Fruit fly (Drosophila melanogaster): ENCODE results near the gene wnd.

DNA sequence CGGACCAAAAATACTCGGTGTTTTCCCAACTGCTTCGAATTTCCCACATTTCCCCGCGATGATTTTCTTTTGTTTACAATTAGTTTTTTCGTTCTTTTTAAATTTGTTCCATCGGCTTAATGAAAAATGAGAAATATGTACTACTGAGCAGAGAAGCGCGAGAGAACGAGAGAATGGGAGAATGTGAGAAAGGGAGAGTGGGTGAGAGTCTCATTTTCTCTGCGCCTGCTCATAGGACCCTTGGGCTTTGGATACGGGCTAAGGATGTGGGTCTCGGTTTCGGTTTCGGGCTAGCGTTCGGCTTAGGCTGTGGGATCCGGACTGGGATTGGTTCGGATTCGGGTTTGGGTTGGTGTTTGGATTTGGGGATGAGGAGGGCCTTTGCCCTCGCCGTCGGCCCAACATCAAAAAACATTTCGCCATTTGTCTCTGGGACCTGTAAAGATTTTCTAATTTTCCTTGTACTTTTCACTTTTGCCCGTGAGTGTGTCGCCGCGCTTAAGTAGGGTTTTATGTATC, 54.8 kb downstream of the wnd start:
- TF ChIP-seq CG9948 (tag; optimal IDR thresholded peaks at IDR 0.05) (no peak), EcR (GFP tag; optimal IDR thresholded peaks at IDR 0.05) (no peak), CG15710 (tag; optimal IDR thresholded peaks at IDR 0.05) (no peak), D1 (tag; optimal IDR thresholded peaks at IDR 0.05) (no peak), Ets98B (GFP tag; IDR thresholded peaks at IDR 0.05) (no peak), Snoo (tag; optimal IDR thresholded peaks at IDR 0.05) (no peak)
